Worm (Caenorhabditis elegans) whole organism, L1 larva: ENCODE measurements around the gene F47B10.9.

ENCODE experiments used
- ceh-90 ChIP-seq: sonication (generic microtip); optimal IDR thresholded peaks from 2 replicates; lab custom pipeline; 2016; ENCODE audit warnings: missing genetic modification characterization, missing compliant biosample characterization
- elt-3 ChIP-seq, 6 experiments: fragments of 150-350 bp in 1 of 6; sonication (generic microtip); optimal IDR thresholded peaks; 2 replicates each; lab custom pipeline; 2017 to 2018; ENCODE audit warnings: missing biosample characterization in 6 of 6, missing genetic modification characterization in 6 of 6, inconsistent platforms in 1 of 6
- lin-35 ChIP-seq, 2 experiments: fragments of 150-350 bp; optimal IDR thresholded peaks; 2 replicates each; lab custom pipeline; 2014; ENCODE audit warnings: missing biosample characterization in 2 of 2, missing genetic modification characterization in 2 of 2, missing genetic modification reagents in 2 of 2
- lsy-2 ChIP-seq, 2 experiments: fragments of 150-350 bp; optimal IDR thresholded peaks; 2 replicates each; lab custom pipeline; 2014; ENCODE audit warnings: missing biosample characterization in 2 of 2, missing genetic modification characterization in 2 of 2
- nhr-47 ChIP-seq: sonication (generic microtip); optimal IDR thresholded peaks from 2 replicates; lab custom pipeline; 2016; ENCODE audit warnings: mild to moderate bottlenecking, missing genetic modification characterization, moderate library complexity, missing compliant biosample characterization
- nhr-71 ChIP-seq: sonication (generic microtip); optimal IDR thresholded peaks from 2 replicates; lab custom pipeline; 2016; ENCODE audit warnings: mild to moderate bottlenecking, missing genetic modification characterization, moderate library complexity, missing compliant biosample characterization
- nhr-76 ChIP-seq: sonication (generic microtip); optimal IDR thresholded peaks from 2 replicates; lab custom pipeline; 2017; ENCODE audit warnings: missing biosample characterization, missing genetic modification characterization
- nhr-77 ChIP-seq: fragments of 150-350 bp; optimal IDR thresholded peaks from 2 replicates; lab custom pipeline; 2014; ENCODE audit warnings: missing biosample characterization, missing genetic modification characterization
- rnt-1 ChIP-seq: sonication (generic microtip); optimal IDR thresholded peaks from 2 replicates; lab custom pipeline; 2016; ENCODE audit warnings: mild to moderate bottlenecking, missing genetic modification characterization, moderate library complexity, missing compliant biosample characterization
- snpc-4 ChIP-seq: fragments of 150-350 bp; optimal IDR thresholded peaks from 2 replicates; lab custom pipeline; 2014; ENCODE audit warnings: missing biosample characterization, missing genetic modification characterization
- unc-130 ChIP-seq: fragments of 150-350 bp; optimal IDR thresholded peaks from 2 replicates; lab custom pipeline; 2017; ENCODE audit warnings: missing biosample characterization, missing genetic modification characterization, inconsistent platforms

DNA sequence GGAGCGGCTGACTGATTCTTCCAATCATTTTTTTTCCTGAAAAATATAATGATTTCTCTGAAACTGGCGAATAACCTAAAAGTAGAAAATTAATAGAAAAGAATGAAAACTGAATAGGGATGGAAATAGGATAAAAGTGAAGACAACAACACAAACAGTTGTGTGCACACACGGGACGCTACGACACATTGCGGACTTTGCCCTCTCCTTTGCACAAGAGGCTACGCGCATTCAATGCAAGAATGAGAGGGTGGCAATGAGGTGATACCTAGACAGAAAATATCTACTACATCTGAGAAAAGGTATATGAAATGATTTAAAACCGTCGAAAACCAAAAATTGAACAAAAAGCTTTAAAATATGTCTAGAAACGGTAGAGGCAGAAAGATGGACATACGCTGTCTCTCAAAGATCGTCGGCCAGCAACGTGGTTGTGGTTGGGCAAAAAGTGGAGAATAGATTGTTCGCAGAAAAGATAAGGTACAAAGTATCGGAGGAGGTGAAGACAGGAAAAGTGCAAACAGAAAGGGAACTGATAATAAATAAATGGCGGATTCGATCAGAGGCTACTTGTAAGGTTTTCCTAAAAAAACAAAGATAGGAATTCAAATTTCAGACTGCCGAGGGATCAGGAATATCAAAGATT is 13.7 kb downstream of the F47B10.9 start, which contains the start of gene suca-1:
- TF ChIP-seq nhr-77 (tag; lab: Kevin White, UChicago) (no peak), lsy-2 (tag; optimal IDR thresholded peaks at IDR 0.05; lab: Kevin White, UChicago) (peak; percentile 14 to 50), nhr-76 (tag; lab: Kevin White, UChicago) (no peak), ceh-90 (tag; lab: Kevin White, UChicago) (no peak), snpc-4 (tag; lab: Kevin White, UChicago) (no peak), nhr-71 (peak; percentile 51), unc-130 (tag; lab: Kevin White, UChicago) (no peak), lin-35 (GFP tag; optimal IDR thresholded peaks at IDR 0.05; lab: Kevin White, UChicago) (peak; percentile 40 to 54), elt-3 (tag; optimal IDR thresholded peaks at IDR 0.05; lab: Kevin White, UChicago) (no peak), rnt-1 (tag; lab: Kevin White, UChicago) (peak; percentile 61), nhr-47 (tag; lab: Kevin White, UChicago) (peak; percentile 44)
